Fruit fly (Drosophila melanogaster) whole organism, wandering third instar larva: Measurements from ENCODE around the gene kay.

ENCODE experiments used
- Abd-B ChIP-seq: fragments of >200 bp; optimal IDR thresholded peaks from 2 replicates; lab custom pipeline; 2017; ENCODE audit warnings: missing biosample characterization, missing genetic modification characterization
- CG32264 ChIP-seq: fragments of 200-800 bp; sonication (Bioruptor generic); optimal IDR thresholded peaks from 2 replicates; lab custom pipeline; 2016; ENCODE audit warnings: missing biosample characterization, missing genetic modification characterization
- CG9705 ChIP-seq: fragments of 200-800 bp; sonication (Bioruptor generic); optimal IDR thresholded peaks from 2 replicates; lab custom pipeline; 2018; ENCODE audit warnings: missing biosample characterization, mild to moderate bottlenecking, missing genetic modification characterization
- CrebA ChIP-seq: fragments of 200-800 bp; sonication (Bioruptor generic); optimal IDR thresholded peaks from 2 replicates; lab custom pipeline; 2016; ENCODE audit warnings: missing biosample characterization, mild to moderate bottlenecking, missing genetic modification characterization, borderline replicate concordance
- Dfd ChIP-seq: fragments of >200 bp; optimal IDR thresholded peaks from 2 replicates; lab custom pipeline; 2017; ENCODE audit warnings: missing biosample characterization, missing genetic modification characterization
- Dif ChIP-seq: fragments of 200-275, 200-300 bp; sonication (Bioruptor generic); optimal IDR thresholded peaks from 2 replicates; lab custom pipeline; 2018; ENCODE audit warnings: missing biosample characterization, missing genetic modification characterization; ENCODE audit not compliant: partially characterized antibody
- GATAd ChIP-seq: sonication (Bioruptor generic); optimal IDR thresholded peaks from 2 replicates; lab custom pipeline; 2016; ENCODE audit warnings: missing biosample characterization, missing genetic modification characterization
- HLH106 ChIP-seq: fragments of 200-800 bp; optimal IDR thresholded peaks from 3 replicates; lab custom pipeline; 2019; ENCODE audit warnings: missing biosample characterization, mild to moderate bottlenecking, missing genetic modification characterization, moderate library complexity
- Hnf4 ChIP-seq: fragments of 200-800 bp; sonication (Bioruptor generic); optimal IDR thresholded peaks from 2 replicates; lab custom pipeline; 2016; ENCODE audit warnings: missing biosample characterization, mild to moderate bottlenecking, missing genetic modification characterization
- Hr78 ChIP-seq: fragments of >200 bp; optimal IDR thresholded peaks from 2 replicates; lab custom pipeline; 2017; ENCODE audit warnings: missing biosample characterization, missing genetic modification characterization
- Hr83 ChIP-seq: fragments of 200-300 bp; sonication (Bioruptor generic); optimal IDR thresholded peaks from 2 replicates; lab custom pipeline; 2016; ENCODE audit warnings: missing biosample characterization, mild to moderate bottlenecking, missing genetic modification characterization, moderate library complexity; ENCODE audit not compliant: poor library complexity, severe bottlenecking
- Jra ChIP-seq: sonication (Bioruptor generic); optimal IDR thresholded peaks from 2 replicates; lab custom pipeline; 2016; ENCODE audit warnings: missing biosample characterization, missing genetic modification characterization
- Mio ChIP-seq: sonication (Bioruptor generic); optimal IDR thresholded peaks from 2 replicates; lab custom pipeline; 2016; ENCODE audit warnings: missing biosample characterization, missing genetic modification characterization
- Myc ChIP-seq: fragments of >200 bp; optimal IDR thresholded peaks from 2 replicates; lab custom pipeline; 2017
- N ChIP-seq: fragments of >200 bp; optimal IDR thresholded peaks from 2 replicates; lab custom pipeline; 2018; ENCODE audit warnings: missing biosample characterization, missing external identifiers, missing genetic modification characterization
- OdsH ChIP-seq: fragments of 200-800 bp; sonication (Bioruptor generic); optimal IDR thresholded peaks from 2 replicates; lab custom pipeline; 2016; ENCODE audit warnings: missing biosample characterization, mild to moderate bottlenecking, missing genetic modification characterization
- Rel ChIP-seq, 2 experiments: fragments of 200-800 bp; sonication (Bioruptor generic) in 1 of 2; optimal IDR thresholded peaks; 2 replicates in 1 of 2; 3 replicates in 1 of 2; lab custom pipeline; 2016 to 2019; ENCODE audit warnings: mild to moderate bottlenecking in 2 of 2, missing biosample characterization in 2 of 2, missing genetic modification characterization in 2 of 2, moderate library complexity in 1 of 2
- Sp1 ChIP-seq: fragments of 200-800 bp; sonication (Bioruptor generic); optimal IDR thresholded peaks from 3 replicates; lab custom pipeline; 2019; ENCODE audit warnings: missing biosample characterization, mild to moderate bottlenecking, missing genetic modification characterization, moderate library complexity
- Vsx2 ChIP-seq: fragments of 200-300, 225-300 bp; sonication (Bioruptor generic); optimal IDR thresholded peaks from 2 replicates; lab custom pipeline; 2018; ENCODE audit warnings: missing biosample characterization, missing genetic modification characterization; ENCODE audit not compliant: partially characterized antibody
- br ChIP-seq: fragments of 200-800 bp; sonication (Bioruptor generic); optimal IDR thresholded peaks from 2 replicates; lab custom pipeline; 2016; ENCODE audit warnings: missing biosample characterization, missing genetic modification characterization
- brk ChIP-seq: fragments of 200-800 bp; sonication (Bioruptor generic); optimal IDR thresholded peaks from 2 replicates; lab custom pipeline; 2016; ENCODE audit warnings: missing biosample characterization, mild to moderate bottlenecking, missing genetic modification characterization
- dl ChIP-seq, 2 experiments: fragments of 175-275, 200-275 bp in 1 of 2; fragments of 200-275 bp in 1 of 2; sonication (Bioruptor generic); optimal IDR thresholded peaks; lab custom pipeline; 2018; ENCODE audit warnings: mild to moderate bottlenecking in 2 of 2, missing biosample characterization in 2 of 2, missing genetic modification characterization in 2 of 2, moderate library complexity in 2 of 2; ENCODE audit not compliant: partially characterized antibody in 2 of 2, insufficient read depth in 1 of 2
- dmrt93B ChIP-seq: fragments of 200-800 bp; sonication (Bioruptor generic); optimal IDR thresholded peaks from 2 replicates; lab custom pipeline; 2018; ENCODE audit warnings: missing biosample characterization, mild to moderate bottlenecking, missing genetic modification characterization
- dsf ChIP-seq: sonication (Bioruptor generic); optimal IDR thresholded peaks from 2 replicates; lab custom pipeline; 2016; ENCODE audit warnings: missing biosample characterization, missing genetic modification characterization, borderline replicate concordance
- foxo ChIP-seq, 2 experiments: fragments of 200-800 bp; sonication (Bioruptor generic); optimal IDR thresholded peaks; 2 replicates in 1 of 2; 3 replicates in 1 of 2; lab custom pipeline; 2016 to 2017; ENCODE audit warnings: missing biosample characterization in 2 of 2, missing genetic modification characterization in 2 of 2
- fru ChIP-seq: fragments of 200-800 bp; sonication (Bioruptor generic); optimal IDR thresholded peaks from 3 replicates; lab custom pipeline; 2016; ENCODE audit warnings: missing biosample characterization, mild to moderate bottlenecking, missing genetic modification characterization
- h ChIP-seq: fragments of 200-800 bp; sonication (Bioruptor generic); optimal IDR thresholded peaks from 3 replicates; lab custom pipeline; 2016; ENCODE audit warnings: missing biosample characterization, mild to moderate bottlenecking, missing genetic modification characterization
- jim ChIP-seq: fragments of 175-275, 200-325 bp; sonication (Bioruptor generic); optimal IDR thresholded peaks from 2 replicates; lab custom pipeline; 2016; ENCODE audit warnings: missing biosample characterization, mild to moderate bottlenecking, missing genetic modification characterization
- lola ChIP-seq: fragments of >200 bp; optimal IDR thresholded peaks from 2 replicates; lab custom pipeline; 2017; ENCODE audit warnings: missing biosample characterization, missing genetic modification characterization
- pan ChIP-seq: fragments of >200 bp; optimal IDR thresholded peaks from 2 replicates; lab custom pipeline; 2017
- psq ChIP-seq: fragments of 200-800 bp; sonication (Bioruptor generic); optimal IDR thresholded peaks from 3 replicates; lab custom pipeline; 2017; ENCODE audit warnings: missing biosample characterization, mild to moderate bottlenecking, missing genetic modification characterization, moderate library complexity
- rgr ChIP-seq: fragments of 200-800 bp; sonication (Bioruptor generic); optimal IDR thresholded peaks from 3 replicates; lab custom pipeline; 2016; ENCODE audit warnings: missing biosample characterization, mild to moderate bottlenecking, missing genetic modification characterization
- sage ChIP-seq: fragments of 200-800 bp; sonication (Bioruptor generic); optimal IDR thresholded peaks from 2 replicates; lab custom pipeline; 2016; ENCODE audit warnings: missing biosample characterization, mild to moderate bottlenecking, missing genetic modification characterization
- sv ChIP-seq: fragments of 200-800 bp; sonication (Bioruptor generic); optimal IDR thresholded peaks from 3 replicates; lab custom pipeline; 2016; ENCODE audit warnings: missing biosample characterization, missing genetic modification characterization
- tai ChIP-seq: sonication (Bioruptor generic); optimal IDR thresholded peaks from 2 replicates; lab custom pipeline; 2016; ENCODE audit warnings: missing biosample characterization, missing genetic modification characterization
- usp ChIP-seq: fragments of >200 bp; optimal IDR thresholded peaks from 2 replicates; lab custom pipeline; 2017; ENCODE audit warnings: missing biosample characterization, missing genetic modification characterization
- woc ChIP-seq: sonication (Bioruptor generic); optimal IDR thresholded peaks from 2 replicates; lab custom pipeline; 2016; ENCODE audit warnings: missing biosample characterization, mild to moderate bottlenecking, missing genetic modification characterization

kay gene

dm6 chr3R:29787891-29788549 lies 22.2 kb downstream of the kay start:
- no peak for TF ChIP-seq Mio (GFP tag; lab: Kevin White, UChicago)
- TF ChIP-seq CrebA: no peak
- peak; percentile 54 for TF ChIP-seq br
- peak; percentile 38 for TF ChIP-seq rgr (GFP tag; lab: Kevin White, UChicago)
- TF ChIP-seq Hr83 (GFP tag; lab: Kevin White, UChicago): peak; percentile 50
- peak in 1 of 2 experiments; percentile 44 for TF ChIP-seq foxo (GFP tag; optimal IDR thresholded peaks at IDR 0.05; lab: Kevin White, UChicago)
- peak; percentile 9 for TF ChIP-seq Hnf4
- TF ChIP-seq Sp1 (GFP tag; lab: Kevin White, UChicago): no peak
- peak; percentile 16 for TF ChIP-seq h (GFP tag; lab: Kevin White, UChicago)
- TF ChIP-seq Hr78 (GFP tag; lab: Kevin White, UChicago): no peak
- TF ChIP-seq GATAd (GFP tag; lab: Kevin White, UChicago): no peak
- TF ChIP-seq Jra (GFP tag; lab: Kevin White, UChicago): no peak
- TF ChIP-seq Dif (GFP tag; lab: Kevin White, UChicago): no peak
- no peak for TF ChIP-seq usp (GFP tag; lab: Kevin White, UChicago)
- peak; percentile 1 for TF ChIP-seq CG32264
- peak; percentile 3 for TF ChIP-seq dmrt93B (GFP tag; lab: Kevin White, UChicago)
- TF ChIP-seq dl (GFP tag; optimal IDR thresholded peaks at IDR 0.05; lab: Kevin White, UChicago; ENCODE audit: insufficient read depth in 1 of 2, partially characterized antibody in 2 of 2): no peak
- peak; percentile 36 for TF ChIP-seq psq (GFP tag; lab: Kevin White, UChicago)
- TF ChIP-seq sage (GFP tag; lab: Kevin White, UChicago): peak; percentile 14
- no peak for TF ChIP-seq Rel (GFP tag; optimal IDR thresholded peaks at IDR 0.05; lab: Kevin White, UChicago)
- peak; percentile 26 for TF ChIP-seq Rel (tag; optimal IDR thresholded peaks at IDR 0.05; lab: Kevin White, UChicago)
- peak; percentile 23 for TF ChIP-seq OdsH (GFP tag; lab: Kevin White, UChicago)
- no peak for TF ChIP-seq HLH106
- TF ChIP-seq fru (GFP tag; lab: Kevin White, UChicago): peak; percentile 21

DNA sequence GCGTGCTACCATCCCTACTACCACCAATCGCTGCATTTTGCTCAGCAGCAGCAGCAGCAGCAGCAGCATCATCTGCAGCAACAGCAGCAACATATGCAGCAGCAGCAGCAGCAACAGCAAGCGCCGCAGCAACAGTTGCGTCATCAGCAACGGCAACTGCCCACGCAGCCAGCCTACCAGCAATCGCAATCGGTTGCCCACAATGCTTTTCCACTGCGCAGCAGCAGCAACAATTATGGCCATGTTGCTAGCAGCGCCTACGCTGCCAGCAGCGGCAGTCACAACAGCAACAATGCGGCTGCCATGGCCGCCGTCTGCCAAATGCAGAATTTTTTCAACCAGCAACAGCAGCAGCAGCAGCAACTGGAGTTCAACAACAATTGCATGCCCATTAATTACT lies 24.4 kb downstream of the kay start:
- no peak for TF ChIP-seq lola (GFP tag; lab: Kevin White, UChicago)
- TF ChIP-seq rgr (GFP tag; lab: Kevin White, UChicago): no peak
- no peak for TF ChIP-seq CG9705 (GFP tag; lab: Kevin White, UChicago)
- TF ChIP-seq Abd-B (GFP tag; lab: Kevin White, UChicago): no peak
- no peak for TF ChIP-seq dl (GFP tag; optimal IDR thresholded peaks at IDR 0.05; lab: Kevin White, UChicago; ENCODE audit: insufficient read depth in 1 of 2, partially characterized antibody in 2 of 2)
- TF ChIP-seq Dfd (GFP tag; lab: Kevin White, UChicago): no peak
- TF ChIP-seq tai: no peak
- TF ChIP-seq Jra (GFP tag; lab: Kevin White, UChicago): no peak
- TF ChIP-seq dmrt93B (GFP tag; lab: Kevin White, UChicago): no peak
- no peak for TF ChIP-seq CrebA
- no peak for TF ChIP-seq sage (GFP tag; lab: Kevin White, UChicago)
- no peak for TF ChIP-seq jim (GFP tag; lab: Kevin White, UChicago)
- no peak for TF ChIP-seq fru (GFP tag; lab: Kevin White, UChicago)
- no peak for TF ChIP-seq usp (GFP tag; lab: Kevin White, UChicago)

DNA sequence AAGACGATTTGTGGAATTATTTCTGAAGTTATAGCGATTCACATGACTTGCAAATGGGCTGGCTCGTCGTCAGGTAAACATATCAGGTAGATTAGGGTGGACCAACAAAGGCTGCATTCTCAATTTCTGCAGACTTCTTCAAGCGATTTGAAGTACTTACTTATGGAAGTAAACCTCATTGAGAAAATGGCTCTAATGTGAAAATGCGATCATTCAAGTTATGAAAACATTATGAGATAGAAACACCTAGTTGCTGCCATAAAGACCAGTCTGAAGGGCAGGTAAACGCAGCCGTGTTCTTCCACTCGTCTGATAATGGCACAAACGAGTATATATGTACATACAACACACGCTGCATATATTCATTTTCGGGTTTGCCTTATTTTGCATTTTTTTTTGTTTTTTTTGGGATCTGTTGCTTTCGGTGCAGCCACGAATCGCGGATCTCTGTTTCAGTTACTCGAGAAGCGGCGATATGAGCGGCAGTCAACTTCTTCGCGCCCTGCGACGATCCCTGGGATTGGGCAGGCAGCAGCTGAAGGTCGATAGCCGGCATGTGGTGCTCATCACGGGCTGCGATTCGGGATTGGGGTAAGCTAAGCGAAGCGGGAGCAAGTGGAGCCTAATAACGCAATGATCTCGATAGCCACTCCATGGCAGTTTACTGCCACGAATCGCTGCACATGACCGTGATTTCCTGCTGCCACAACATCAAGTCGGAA lies 28.5 kb downstream of the kay start, which contains the start of gene sro:
Gene sro, plus strand, starts transcription at position 437 of the 722 bp plus-strand sequence.
- TF ChIP-seq Vsx2 (GFP tag; lab: Kevin White, UChicago): no peak
- TF ChIP-seq rgr (GFP tag; lab: Kevin White, UChicago): peak; percentile 45
- no peak for TF ChIP-seq dl (GFP tag; optimal IDR thresholded peaks at IDR 0.05; lab: Kevin White, UChicago; ENCODE audit: insufficient read depth in 1 of 2, partially characterized antibody in 2 of 2)
- TF ChIP-seq psq (GFP tag; lab: Kevin White, UChicago): peak; percentile 10
- no peak for TF ChIP-seq GATAd (GFP tag; lab: Kevin White, UChicago)
- no peak for TF ChIP-seq Mio (GFP tag; lab: Kevin White, UChicago)
- TF ChIP-seq foxo (GFP tag; optimal IDR thresholded peaks at IDR 0.05; lab: Kevin White, UChicago): peak in 1 of 2 experiments; percentile 45
- no peak for TF ChIP-seq sv
- peak; percentile 10 for TF ChIP-seq HLH106
- peak; percentile 7 for TF ChIP-seq sage (GFP tag; lab: Kevin White, UChicago)
- no peak for TF ChIP-seq Myc (lab: Kevin White, UChicago)
- no peak for TF ChIP-seq dsf (GFP tag; lab: Kevin White, UChicago)
- no peak for TF ChIP-seq N (GFP tag; lab: Kevin White, UChicago)
- no peak for TF ChIP-seq Hr78 (GFP tag; lab: Kevin White, UChicago)
- peak; percentile 61 for TF ChIP-seq fru (GFP tag; lab: Kevin White, UChicago)
- no peak for TF ChIP-seq Dif (GFP tag; lab: Kevin White, UChicago)
- TF ChIP-seq lola (GFP tag; lab: Kevin White, UChicago): no peak
- TF ChIP-seq OdsH (GFP tag; lab: Kevin White, UChicago): peak; percentile 5
- TF ChIP-seq pan: no peak
- no peak for TF ChIP-seq Abd-B (GFP tag; lab: Kevin White, UChicago)
- TF ChIP-seq CG9705 (GFP tag; lab: Kevin White, UChicago): no peak
- no peak for TF ChIP-seq Jra (GFP tag; lab: Kevin White, UChicago)
- TF ChIP-seq Dfd (GFP tag; lab: Kevin White, UChicago): no peak
- no peak for TF ChIP-seq Rel (GFP tag; optimal IDR thresholded peaks at IDR 0.05; lab: Kevin White, UChicago)
- peak; percentile 9 for TF ChIP-seq Rel (tag; optimal IDR thresholded peaks at IDR 0.05; lab: Kevin White, UChicago)
- TF ChIP-seq Sp1 (GFP tag; lab: Kevin White, UChicago): no peak
- TF ChIP-seq Hr83 (GFP tag; lab: Kevin White, UChicago): no peak
- no peak for TF ChIP-seq jim (GFP tag; lab: Kevin White, UChicago)
- peak; percentile 9 for TF ChIP-seq woc (GFP tag; lab: Kevin White, UChicago)
- TF ChIP-seq tai: no peak
- no peak for TF ChIP-seq CrebA
- no peak for TF ChIP-seq dmrt93B (GFP tag; lab: Kevin White, UChicago)
- no peak for TF ChIP-seq brk
- TF ChIP-seq usp (GFP tag; lab: Kevin White, UChicago): no peak
